Fruit fly (Drosophila melanogaster): ENCODE measurements around the gene CG6179.

Gene CG6179

dm6 chrX:18366851-18367649 lies 12.8 kb upstream of the CG6179 start (continued):
- TF ChIP-seq aop (GFP tag; IDR thresholded peaks at IDR 0.05) = no peak
- peak; percentile 98 for TF ChIP-seq CrebB (tag; optimal IDR thresholded peaks at IDR 0.05)
- TF ChIP-seq Hr39 (optimal IDR thresholded peaks at IDR 0.05) = no peak
- peak; percentile 44 for TF ChIP-seq Atf-2 (GFP tag; optimal IDR thresholded peaks at IDR 0.05)
- TF ChIP-seq Sry-β (GFP tag; optimal IDR thresholded peaks at IDR 0.05) = no peak
- TF ChIP-seq Neu2 (GFP tag; optimal IDR thresholded peaks at IDR 0.05; ENCODE audit: borderline replicate concordance) = no peak
- peak; percentile 9 for TF ChIP-seq CG33557 (GFP tag; optimal IDR thresholded peaks at IDR 0.05)
- no peak for TF ChIP-seq psq (GFP tag; optimal IDR thresholded peaks at IDR 0.05)
- TF ChIP-seq CG1603 (tag; optimal IDR thresholded peaks at IDR 0.05) = peak; percentile 44
- peak; percentile 60; the same call in 2 of the 3 replicates for TF ChIP-seq ci (GFP tag; IDR thresholded peaks at IDR 0.05)
- peak; percentile 44 for TF ChIP-seq fu2 (GFP tag; optimal IDR thresholded peaks at IDR 0.05)
- TF ChIP-seq CG32767 (GFP tag; IDR thresholded peaks at IDR 0.05) = peak; percentile 79
- TF ChIP-seq da (GFP tag; optimal IDR thresholded peaks at IDR 0.05) = no peak
- no peak for TF ChIP-seq corto (GFP tag; optimal IDR thresholded peaks at IDR 0.05)
- TF ChIP-seq az2 (GFP tag; optimal IDR thresholded peaks at IDR 0.05) = peak; percentile 11
- TF ChIP-seq shn (GFP tag; optimal IDR thresholded peaks at IDR 0.05) = peak; percentile 75
- no peak for TF ChIP-seq CG12155 (GFP tag; optimal IDR thresholded peaks at IDR 0.05)
- peak; percentile 30 for TF ChIP-seq CG30431 (GFP tag; optimal IDR thresholded peaks at IDR 0.05)
- peak; percentile 42 for TF ChIP-seq gsb (GFP tag; IDR thresholded peaks at IDR 0.05)
- peak; percentile 92 for TF ChIP-seq CG12769 (tag; optimal IDR thresholded peaks at IDR 0.05)
- TF ChIP-seq jing (GFP tag; optimal IDR thresholded peaks at IDR 0.05) = peak; percentile 44
- TF ChIP-seq CG14860 (GFP tag; IDR thresholded peaks at IDR 0.05; ENCODE audit: partially characterized antibody) = no peak
- no peak for TF ChIP-seq CG7745 (tag; optimal IDR thresholded peaks at IDR 0.05)
- TF ChIP-seq CG15269 (tag; optimal IDR thresholded peaks at IDR 0.05) = peak; percentile 90
- TF ChIP-seq hb (GFP tag; IDR thresholded peaks at IDR 0.05; ENCODE audit: partially characterized antibody) = no peak
- TF ChIP-seq D (optimal IDR thresholded peaks at IDR 0.05) = no peak
- no peak for TF ChIP-seq D (GFP tag; optimal IDR thresholded peaks at IDR 0.05)
- TF ChIP-seq rib (GFP tag; IDR thresholded peaks at IDR 0.05) = peak; percentile 75
- peak; percentile 84 for TF ChIP-seq CG9215 (GFP tag; IDR thresholded peaks at IDR 0.05)
- peak; percentile 28; the same call in 1 of the 2 replicates for TF ChIP-seq E2f2 (GFP tag; IDR thresholded peaks at IDR 0.05)
- TF ChIP-seq CG32772 (GFP tag; IDR thresholded peaks at IDR 0.05) = peak; percentile 60; the same call in 1 of the 2 replicates
- TF ChIP-seq sisA (GFP tag; IDR thresholded peaks at IDR 0.05) = peak; percentile 64
- no peak for TF ChIP-seq Doc3 (GFP tag; IDR thresholded peaks at IDR 0.05; ENCODE audit: partially characterized antibody)
- TF ChIP-seq gsb-n (tag; optimal IDR thresholded peaks at IDR 0.05) = no peak
- TF ChIP-seq vvl (GFP tag; IDR thresholded peaks at IDR 0.05) = peak; percentile 79
- peak; percentile 67 for TF ChIP-seq HLH54F (GFP tag; optimal IDR thresholded peaks at IDR 0.05)
- peak; percentile 70 for TF ChIP-seq CG1233 (GFP tag; optimal IDR thresholded peaks at IDR 0.05)
- TF ChIP-seq Abd-B (GFP tag; optimal IDR thresholded peaks at IDR 0.05) = peak; percentile 87
- no peak for TF ChIP-seq pan (optimal IDR thresholded peaks at IDR 0.05)
- TF ChIP-seq pan (GFP tag; optimal IDR thresholded peaks at IDR 0.05 in 1 of 2, IDR thresholded peaks at IDR 0.05 in 1 of 2) = peak in 1 of 2 experiments; percentile 75
- no peak for TF ChIP-seq ERR (GFP tag; optimal IDR thresholded peaks at IDR 0.05)
- TF ChIP-seq Chrac-16 (GFP tag; optimal IDR thresholded peaks at IDR 0.05) = peak; percentile 31
- no peak for TF ChIP-seq kni (GFP tag; optimal IDR thresholded peaks at IDR 0.05)
- peak; percentile 35 for TF ChIP-seq CG4707 (GFP tag; optimal IDR thresholded peaks at IDR 0.05)
- TF ChIP-seq en (GFP tag; optimal IDR thresholded peaks at IDR 0.05) = no peak
- TF ChIP-seq CG12391 (tag; optimal IDR thresholded peaks at IDR 0.05) = peak; percentile 55
- TF ChIP-seq crol (GFP tag; IDR thresholded peaks at IDR 0.05) = peak; percentile 90
- TF ChIP-seq CG9876 (GFP tag; optimal IDR thresholded peaks at IDR 0.05) = no peak
- peak; percentile 50; the same call in 1 of the 3 replicates for TF ChIP-seq z (GFP tag; IDR thresholded peaks at IDR 0.05)
